Worm (Caenorhabditis elegans) whole organism, midembryonic: ENCODE data around the gene ran-1.

ENCODE experiments used
- cog-1 ChIP-seq: sonication (generic microtip); optimal IDR thresholded peaks from 2 replicates; lab custom pipeline; 2016; ENCODE audit warnings: missing genetic modification characterization, missing compliant biosample characterization
- klf-2 ChIP-seq: fragments of 200-800 bp; sonication (Bioruptor generic); conservative IDR thresholded peaks from 2 replicates; pipeline ENCODE4 v1.3.6; 2022; ENCODE audit warnings: missing genetic modification reagents, missing genetic modification characterization, missing compliant biosample characterization
- ref-1 ChIP-seq: fragments of 200-800 bp; sonication (Bioruptor generic); conservative IDR thresholded peaks from 2 replicates; pipeline ENCODE4 v1.3.6; 2022; ENCODE audit warnings: missing genetic modification reagents, missing genetic modification characterization, missing compliant biosample characterization
- ztf-29 ChIP-seq: fragments of 200-800 bp; sonication (Bioruptor generic); IDR thresholded peaks from 2 replicates; pipeline ENCODE4 v1.3.6; 2022; ENCODE audit warnings: missing genetic modification reagents, missing genetic modification characterization, missing compliant biosample characterization

- no peak for TF ChIP-seq klf-2 (GFP tag; lab: Robert Waterston, UW)
- TF ChIP-seq ztf-29 (GFP tag; lab: Robert Waterston, UW), result no peak
- no peak for TF ChIP-seq cog-1
- TF ChIP-seq ref-1, result no peak
Measured at ce11 chrIII:10702805-10703204, 44.7 kb downstream of the ran-1 start.
